Fruit fly (Drosophila melanogaster) whole organism, wandering third instar larva: ENCODE data around the gene wgn.
A peak's percentile ranks its signal among the peaks of the same experiment; 100 is the strongest.

ENCODE experiments used
- Abd-B ChIP-seq: fragments of >200 bp; optimal IDR thresholded peaks from 2 replicates; lab custom pipeline; 2017; ENCODE audit warnings: missing biosample characterization, missing genetic modification characterization
- CG32264 ChIP-seq: fragments of 200-800 bp; sonication (Bioruptor generic); optimal IDR thresholded peaks from 2 replicates; lab custom pipeline; 2016; ENCODE audit warnings: missing biosample characterization, missing genetic modification characterization
- CG9705 ChIP-seq: fragments of 200-800 bp; sonication (Bioruptor generic); optimal IDR thresholded peaks from 2 replicates; lab custom pipeline; 2018; ENCODE audit warnings: missing biosample characterization, mild to moderate bottlenecking, missing genetic modification characterization
- CrebA ChIP-seq: fragments of 200-800 bp; sonication (Bioruptor generic); optimal IDR thresholded peaks from 2 replicates; lab custom pipeline; 2016; ENCODE audit warnings: missing biosample characterization, mild to moderate bottlenecking, missing genetic modification characterization, borderline replicate concordance
- Dfd ChIP-seq: fragments of >200 bp; optimal IDR thresholded peaks from 2 replicates; lab custom pipeline; 2017; ENCODE audit warnings: missing biosample characterization, missing genetic modification characterization
- Dif ChIP-seq: fragments of 200-275, 200-300 bp; sonication (Bioruptor generic); optimal IDR thresholded peaks from 2 replicates; lab custom pipeline; 2018; ENCODE audit warnings: missing biosample characterization, missing genetic modification characterization; ENCODE audit not compliant: partially characterized antibody
- GATAd ChIP-seq: sonication (Bioruptor generic); optimal IDR thresholded peaks from 2 replicates; lab custom pipeline; 2016; ENCODE audit warnings: missing biosample characterization, missing genetic modification characterization
- HLH106 ChIP-seq: fragments of 200-800 bp; optimal IDR thresholded peaks from 3 replicates; lab custom pipeline; 2019; ENCODE audit warnings: missing biosample characterization, mild to moderate bottlenecking, missing genetic modification characterization, moderate library complexity
- Hnf4 ChIP-seq: fragments of 200-800 bp; sonication (Bioruptor generic); optimal IDR thresholded peaks from 2 replicates; lab custom pipeline; 2016; ENCODE audit warnings: missing biosample characterization, mild to moderate bottlenecking, missing genetic modification characterization
- Hr78 ChIP-seq: fragments of >200 bp; optimal IDR thresholded peaks from 2 replicates; lab custom pipeline; 2017; ENCODE audit warnings: missing biosample characterization, missing genetic modification characterization
- Hr83 ChIP-seq: fragments of 200-300 bp; sonication (Bioruptor generic); optimal IDR thresholded peaks from 2 replicates; lab custom pipeline; 2016; ENCODE audit warnings: missing biosample characterization, mild to moderate bottlenecking, missing genetic modification characterization, moderate library complexity; ENCODE audit not compliant: poor library complexity, severe bottlenecking
- Jra ChIP-seq: sonication (Bioruptor generic); optimal IDR thresholded peaks from 2 replicates; lab custom pipeline; 2016; ENCODE audit warnings: missing biosample characterization, missing genetic modification characterization
- Mio ChIP-seq: sonication (Bioruptor generic); optimal IDR thresholded peaks from 2 replicates; lab custom pipeline; 2016; ENCODE audit warnings: missing biosample characterization, missing genetic modification characterization
- Myc ChIP-seq: fragments of >200 bp; optimal IDR thresholded peaks from 2 replicates; lab custom pipeline; 2017
- N ChIP-seq: fragments of >200 bp; optimal IDR thresholded peaks from 2 replicates; lab custom pipeline; 2018; ENCODE audit warnings: missing biosample characterization, missing external identifiers, missing genetic modification characterization
- OdsH ChIP-seq: fragments of 200-800 bp; sonication (Bioruptor generic); optimal IDR thresholded peaks from 2 replicates; lab custom pipeline; 2016; ENCODE audit warnings: missing biosample characterization, mild to moderate bottlenecking, missing genetic modification characterization
- Rel ChIP-seq, 2 experiments: fragments of 200-800 bp; sonication (Bioruptor generic) in 1 of 2; optimal IDR thresholded peaks; 2 replicates in 1 of 2; 3 replicates in 1 of 2; lab custom pipeline; 2016 to 2019; ENCODE audit warnings: mild to moderate bottlenecking in 2 of 2, missing biosample characterization in 2 of 2, missing genetic modification characterization in 2 of 2, moderate library complexity in 1 of 2
- Sp1 ChIP-seq: fragments of 200-800 bp; sonication (Bioruptor generic); optimal IDR thresholded peaks from 3 replicates; lab custom pipeline; 2019; ENCODE audit warnings: missing biosample characterization, mild to moderate bottlenecking, missing genetic modification characterization, moderate library complexity
- Vsx2 ChIP-seq: fragments of 200-300, 225-300 bp; sonication (Bioruptor generic); optimal IDR thresholded peaks from 2 replicates; lab custom pipeline; 2018; ENCODE audit warnings: missing biosample characterization, missing genetic modification characterization; ENCODE audit not compliant: partially characterized antibody
- br ChIP-seq: fragments of 200-800 bp; sonication (Bioruptor generic); optimal IDR thresholded peaks from 2 replicates; lab custom pipeline; 2016; ENCODE audit warnings: missing biosample characterization, missing genetic modification characterization
- brk ChIP-seq: fragments of 200-800 bp; sonication (Bioruptor generic); optimal IDR thresholded peaks from 2 replicates; lab custom pipeline; 2016; ENCODE audit warnings: missing biosample characterization, mild to moderate bottlenecking, missing genetic modification characterization
- dl ChIP-seq, 2 experiments: fragments of 175-275, 200-275 bp in 1 of 2; fragments of 200-275 bp in 1 of 2; sonication (Bioruptor generic); optimal IDR thresholded peaks; lab custom pipeline; 2018; ENCODE audit warnings: mild to moderate bottlenecking in 2 of 2, missing biosample characterization in 2 of 2, missing genetic modification characterization in 2 of 2, moderate library complexity in 2 of 2; ENCODE audit not compliant: partially characterized antibody in 2 of 2, insufficient read depth in 1 of 2
- dmrt93B ChIP-seq: fragments of 200-800 bp; sonication (Bioruptor generic); optimal IDR thresholded peaks from 2 replicates; lab custom pipeline; 2018; ENCODE audit warnings: missing biosample characterization, mild to moderate bottlenecking, missing genetic modification characterization
- dsf ChIP-seq: sonication (Bioruptor generic); optimal IDR thresholded peaks from 2 replicates; lab custom pipeline; 2016; ENCODE audit warnings: missing biosample characterization, missing genetic modification characterization, borderline replicate concordance
- ey ChIP-seq: fragments of 200-800 bp; sonication (Bioruptor generic); optimal IDR thresholded peaks from 2 replicates; lab custom pipeline; 2016; ENCODE audit warnings: missing biosample characterization, missing genetic modification characterization
- foxo ChIP-seq, 2 experiments: fragments of 200-800 bp; sonication (Bioruptor generic); optimal IDR thresholded peaks; 2 replicates in 1 of 2; 3 replicates in 1 of 2; lab custom pipeline; 2016 to 2017; ENCODE audit warnings: missing biosample characterization in 2 of 2, missing genetic modification characterization in 2 of 2
- fru ChIP-seq: fragments of 200-800 bp; sonication (Bioruptor generic); optimal IDR thresholded peaks from 3 replicates; lab custom pipeline; 2016; ENCODE audit warnings: missing biosample characterization, mild to moderate bottlenecking, missing genetic modification characterization
- h ChIP-seq: fragments of 200-800 bp; sonication (Bioruptor generic); optimal IDR thresholded peaks from 3 replicates; lab custom pipeline; 2016; ENCODE audit warnings: missing biosample characterization, mild to moderate bottlenecking, missing genetic modification characterization
- jim ChIP-seq: fragments of 175-275, 200-325 bp; sonication (Bioruptor generic); optimal IDR thresholded peaks from 2 replicates; lab custom pipeline; 2016; ENCODE audit warnings: missing biosample characterization, mild to moderate bottlenecking, missing genetic modification characterization
- lola ChIP-seq: fragments of >200 bp; optimal IDR thresholded peaks from 2 replicates; lab custom pipeline; 2017; ENCODE audit warnings: missing biosample characterization, missing genetic modification characterization
- pan ChIP-seq: fragments of >200 bp; optimal IDR thresholded peaks from 2 replicates; lab custom pipeline; 2017
- psq ChIP-seq: fragments of 200-800 bp; sonication (Bioruptor generic); optimal IDR thresholded peaks from 3 replicates; lab custom pipeline; 2017; ENCODE audit warnings: missing biosample characterization, mild to moderate bottlenecking, missing genetic modification characterization, moderate library complexity
- rgr ChIP-seq: fragments of 200-800 bp; sonication (Bioruptor generic); optimal IDR thresholded peaks from 3 replicates; lab custom pipeline; 2016; ENCODE audit warnings: missing biosample characterization, mild to moderate bottlenecking, missing genetic modification characterization
- sage ChIP-seq: fragments of 200-800 bp; sonication (Bioruptor generic); optimal IDR thresholded peaks from 2 replicates; lab custom pipeline; 2016; ENCODE audit warnings: missing biosample characterization, mild to moderate bottlenecking, missing genetic modification characterization
- sv ChIP-seq: fragments of 200-800 bp; sonication (Bioruptor generic); optimal IDR thresholded peaks from 3 replicates; lab custom pipeline; 2016; ENCODE audit warnings: missing biosample characterization, missing genetic modification characterization
- tai ChIP-seq: sonication (Bioruptor generic); optimal IDR thresholded peaks from 2 replicates; lab custom pipeline; 2016; ENCODE audit warnings: missing biosample characterization, missing genetic modification characterization
- usp ChIP-seq: fragments of >200 bp; optimal IDR thresholded peaks from 2 replicates; lab custom pipeline; 2017; ENCODE audit warnings: missing biosample characterization, missing genetic modification characterization
- woc ChIP-seq: sonication (Bioruptor generic); optimal IDR thresholded peaks from 2 replicates; lab custom pipeline; 2016; ENCODE audit warnings: missing biosample characterization, mild to moderate bottlenecking, missing genetic modification characterization

wgn gene

dm6 chrX:18657502-18657947, 22.8 kb upstream of the wgn start, which contains the start of gene fu:
Gene fu, plus strand, starts transcription at chrX:18657755.
- TF ChIP-seq Vsx2 (GFP tag; lab: Kevin White, UChicago) (no peak), ey (no peak), CG32264 (GFP tag; lab: Kevin White, UChicago) (no peak), Mio (GFP tag; lab: Kevin White, UChicago) (no peak), Dfd (GFP tag; lab: Kevin White, UChicago) (no peak), woc (peak; percentile 56), lola (GFP tag; lab: Kevin White, UChicago) (no peak), pan (lab: Kevin White, UChicago) (no peak), sv (GFP tag; lab: Kevin White, UChicago) (no peak), fru (GFP tag; lab: Kevin White, UChicago) (no peak), dsf (GFP tag; lab: Kevin White, UChicago) (no peak), dmrt93B (GFP tag; lab: Kevin White, UChicago) (no peak), OdsH (GFP tag; lab: Kevin White, UChicago) (no peak), Sp1 (GFP tag; lab: Kevin White, UChicago) (peak; percentile 11), foxo (GFP tag; optimal IDR thresholded peaks at IDR 0.05; lab: Kevin White, UChicago) (peak in 1 of 2 experiments; percentile 24), Hr83 (no peak), Myc (lab: Kevin White, UChicago) (peak; percentile 73), N (GFP tag; lab: Kevin White, UChicago) (no peak), psq (GFP tag; lab: Kevin White, UChicago) (peak; percentile 1), tai (no peak), sage (no peak), HLH106 (tag; lab: Kevin White, UChicago) (peak; percentile 43), Hr78 (GFP tag; lab: Kevin White, UChicago) (no peak), CrebA (GFP tag; lab: Kevin White, UChicago) (no peak), jim (GFP tag; lab: Kevin White, UChicago) (no peak), GATAd (GFP tag; lab: Kevin White, UChicago) (no peak), usp (GFP tag; lab: Kevin White, UChicago) (no peak), CG9705 (no peak), brk (no peak), Dif (GFP tag; lab: Kevin White, UChicago) (no peak), rgr (GFP tag; lab: Kevin White, UChicago) (peak; percentile 35), Rel (GFP tag; optimal IDR thresholded peaks at IDR 0.05; lab: Kevin White, UChicago) (no peak), Rel (tag; optimal IDR thresholded peaks at IDR 0.05; lab: Kevin White, UChicago) (peak; percentile 54), br (GFP tag; lab: Kevin White, UChicago) (no peak), Hnf4 (GFP tag; lab: Kevin White, UChicago) (no peak), Jra (GFP tag; lab: Kevin White, UChicago) (no peak), Abd-B (no peak), dl (GFP tag; optimal IDR thresholded peaks at IDR 0.05; lab: Kevin White, UChicago; ENCODE audit: insufficient read depth in 1 of 2, partially characterized antibody in 2 of 2) (no peak), h (GFP tag; lab: Kevin White, UChicago) (no peak)

DNA sequence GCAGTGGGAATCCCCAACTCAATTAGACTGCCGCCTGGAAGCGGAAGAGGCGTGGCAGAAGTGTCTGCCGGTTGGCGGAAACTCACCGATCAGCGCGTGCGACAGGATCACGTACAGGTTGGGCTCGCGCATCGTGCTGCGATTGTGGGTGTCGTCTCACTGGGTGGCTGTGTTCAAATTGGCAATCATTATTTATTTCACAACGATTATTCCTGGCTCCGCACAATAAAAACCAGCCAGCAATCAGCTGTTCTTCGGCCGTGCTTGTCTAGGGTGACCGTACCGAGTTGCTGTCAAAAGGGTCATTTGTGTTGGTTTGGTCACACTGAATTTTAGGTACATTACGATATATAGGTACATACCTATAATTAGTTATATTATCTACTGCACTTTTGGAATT, 22.3 kb upstream of the wgn start, which contains the start of gene CG6659:
CG6659 (minus strand) TSS at position 275 of the 400 bp plus-strand sequence.
- no peak for TF ChIP-seq Jra (GFP tag; lab: Kevin White, UChicago)
- no peak for TF ChIP-seq tai
- TF ChIP-seq jim (GFP tag; lab: Kevin White, UChicago), result no peak
- TF ChIP-seq HLH106 (tag; lab: Kevin White, UChicago), result no peak
- no peak for TF ChIP-seq Rel (GFP tag; optimal IDR thresholded peaks at IDR 0.05; lab: Kevin White, UChicago)
- peak; percentile 88 for TF ChIP-seq Rel (tag; optimal IDR thresholded peaks at IDR 0.05; lab: Kevin White, UChicago)
- TF ChIP-seq Abd-B, result no peak
- TF ChIP-seq brk, result no peak
- TF ChIP-seq GATAd (GFP tag; lab: Kevin White, UChicago), result no peak
- no peak for TF ChIP-seq Hr78 (GFP tag; lab: Kevin White, UChicago)
- no peak for TF ChIP-seq Dfd (GFP tag; lab: Kevin White, UChicago)
- TF ChIP-seq woc, result peak; percentile 46
- TF ChIP-seq br (GFP tag; lab: Kevin White, UChicago), result no peak
- no peak for TF ChIP-seq fru (GFP tag; lab: Kevin White, UChicago)
- TF ChIP-seq h (GFP tag; lab: Kevin White, UChicago), result no peak
- TF ChIP-seq, all 38 proteins: peak for 2
